Fruit fly (Drosophila melanogaster): Measurements from ENCODE around the gene CG1578.

The CG1578 gene

dm6 chrX:11805066-11805766 is 11.1 kb downstream of the CG1578 start:
- TF ChIP-seq CG17801 (GFP tag; optimal IDR thresholded peaks at IDR 0.05; ENCODE audit: partially characterized antibody): no peak

- TF ChIP-seq CG17801 (GFP tag; optimal IDR thresholded peaks at IDR 0.05; ENCODE audit: partially characterized antibody): no peak
Measured at dm6 chrX:11799931-11800330, 16.4 kb downstream of the CG1578 start.

- no peak for TF ChIP-seq CG17801 (GFP tag; optimal IDR thresholded peaks at IDR 0.05; ENCODE audit: partially characterized antibody)
Measured at dm6 chrX:11798522-11798921, 17.8 kb downstream of the CG1578 start.

- no peak for TF ChIP-seq CG17801 (GFP tag; optimal IDR thresholded peaks at IDR 0.05; ENCODE audit: partially characterized antibody)
Measured at dm6 chrX:11796925-11797324, 19.4 kb downstream of the CG1578 start.

dm6 chrX:11793434-11793833 is 22.9 kb downstream of the CG1578 start:
- no peak for TF ChIP-seq CG17801 (GFP tag; optimal IDR thresholded peaks at IDR 0.05; ENCODE audit: partially characterized antibody)

- peak; percentile 35 for TF ChIP-seq CG17801 (GFP tag; optimal IDR thresholded peaks at IDR 0.05; ENCODE audit: partially characterized antibody)
Measured at dm6 chrX:11792415-11793328, 23.7 kb downstream of the CG1578 start, which contains the start of gene CkIIbeta. Gene CkIIbeta, plus strand, starts transcription at chrX:11792533.

dm6 chrX:11788187-11788870 is 28.0 kb downstream of the CG1578 start:
- no peak for TF ChIP-seq CG17801 (GFP tag; optimal IDR thresholded peaks at IDR 0.05; ENCODE audit: partially characterized antibody)

- TF ChIP-seq CG17801 (GFP tag; optimal IDR thresholded peaks at IDR 0.05; ENCODE audit: partially characterized antibody): no peak
Measured at dm6 chrX:11787081-11787480, 29.3 kb downstream of the CG1578 start, which contains the start of gene Karl. Gene Karl, plus strand, starts transcription at chrX:11787381.

dm6 chrX:11784997-11785396 is 31.4 kb downstream of the CG1578 start:
- TF ChIP-seq CG17801 (GFP tag; optimal IDR thresholded peaks at IDR 0.05; ENCODE audit: partially characterized antibody): no peak

- TF ChIP-seq CG17801 (GFP tag; optimal IDR thresholded peaks at IDR 0.05; ENCODE audit: partially characterized antibody): no peak
Measured at dm6 chrX:11778734-11779220, 37.6 kb downstream of the CG1578 start, which contains the start of gene dy. Gene dy, minus strand, starts transcription at chrX:11778784.

- TF ChIP-seq CG17801 (GFP tag; optimal IDR thresholded peaks at IDR 0.05; ENCODE audit: partially characterized antibody): no peak
Measured at dm6 chrX:11775987-11776587, 40.3 kb downstream of the CG1578 start.

- no peak for TF ChIP-seq CG17801 (GFP tag; optimal IDR thresholded peaks at IDR 0.05; ENCODE audit: partially characterized antibody)
Measured at dm6 chrX:11769435-11769834, 46.9 kb downstream of the CG1578 start.

- no peak for TF ChIP-seq CG17801 (GFP tag; optimal IDR thresholded peaks at IDR 0.05; ENCODE audit: partially characterized antibody)
Measured at dm6 chrX:11764540-11765136, 51.7 kb downstream of the CG1578 start, which contains the start of gene CG9360. Gene CG9360, minus strand, starts transcription at chrX:11764590.

Data from ovary, adult (tissue).